Worm (Caenorhabditis elegans) whole organism, L4 larva: ENCODE data around the gene pcp-5.

ENCODE experiments used
- D1046.2 ChIP-seq: fragments of 200-800 bp; sonication (Bioruptor generic); IDR thresholded peaks from 2 replicates; pipeline ENCODE4 v1.3.6; 2022; ENCODE audit warnings: missing genetic modification characterization, missing compliant biosample characterization
- F37D6.2 ChIP-seq: sonication (generic microtip); optimal IDR thresholded peaks from 2 replicates; lab custom pipeline; 2016; ENCODE audit warnings: mild to moderate bottlenecking, missing genetic modification characterization, missing compliant biosample characterization
- F44E2.7 ChIP-seq: fragments of 200-800 bp; sonication (Bioruptor generic); IDR thresholded peaks from 2 replicates; pipeline ENCODE4 v2.1.2; 2022; ENCODE audit warnings: missing genetic modification characterization, missing compliant biosample characterization
- F49E8.2 ChIP-seq: sonication (generic microtip); optimal IDR thresholded peaks from 2 replicates; lab custom pipeline; 2016; ENCODE audit warnings: missing compliant biosample characterization, mild to moderate bottlenecking, missing genetic modification characterization, borderline replicate concordance
- T20F7.1 ChIP-seq: fragments of 200-800 bp; sonication (Bioruptor generic); optimal IDR thresholded peaks from 2 replicates; lab custom pipeline; 2018; ENCODE audit warnings: mild to moderate bottlenecking, missing genetic modification characterization, missing compliant biosample characterization
- Y105C5A.15 ChIP-seq: fragments of 200-800 bp; sonication (Bioruptor generic); IDR thresholded peaks from 2 replicates; pipeline ENCODE4 v1.3.6; 2022; ENCODE audit warnings: missing genetic modification characterization, missing compliant biosample characterization
- Y5F2A.4 ChIP-seq: fragments of 200-800 bp; sonication (Bioruptor generic); optimal IDR thresholded peaks from 2 replicates; lab custom pipeline; 2018; ENCODE audit warnings: mild to moderate bottlenecking, missing genetic modification characterization, missing compliant biosample characterization
- Y75B8A.6 ChIP-seq: fragments of 200-800 bp; sonication (Bioruptor generic); IDR thresholded peaks from 2 replicates; pipeline ENCODE4 v1.3.6; 2022; ENCODE audit warnings: missing genetic modification reagents, missing genetic modification characterization, missing compliant biosample characterization
- ZK546.5 ChIP-seq, 2 experiments: sonication (generic microtip); optimal IDR thresholded peaks; 2 replicates each; lab custom pipeline; 2017; ENCODE audit warnings: missing biosample characterization in 2 of 2, missing genetic modification characterization in 2 of 2
- aha-1 ChIP-seq: fragments of 150-350 bp; peaks from one replicate; lab custom pipeline; 2014; ENCODE audit warnings: missing biosample characterization, missing genetic modification characterization
- arid-1 ChIP-seq: fragments of 200-800 bp; sonication (Bioruptor generic); conservative IDR thresholded peaks from 2 replicates; pipeline ENCODE4 v1.3.6; 2022; ENCODE audit warnings: missing genetic modification reagents, missing genetic modification characterization, missing compliant biosample characterization
- ceh-44 ChIP-seq: fragments of 200-800 bp; sonication (Bioruptor generic); IDR thresholded peaks from 2 replicates; pipeline ENCODE4 v1.3.6; 2022; ENCODE audit warnings: missing genetic modification reagents, missing genetic modification characterization, missing compliant biosample characterization
- ces-1 ChIP-seq: fragments of 150-350 bp; sonication (generic microtip); optimal IDR thresholded peaks from 4 replicates; lab custom pipeline; 2014; ENCODE audit warnings: missing biosample characterization, missing genetic modification reagents, missing genetic modification characterization
- ctbp-1 ChIP-seq: fragments of 200-800 bp; sonication (Bioruptor generic); IDR thresholded peaks from 2 replicates; pipeline ENCODE4 v1.3.6; 2022; ENCODE audit warnings: missing genetic modification reagents, missing genetic modification characterization, missing compliant biosample characterization
- dmd-9 ChIP-seq: fragments of 200-800 bp; sonication (Bioruptor generic); IDR thresholded peaks from 2 replicates; pipeline ENCODE4 v1.3.6; 2022; ENCODE audit warnings: missing genetic modification reagents, missing genetic modification characterization, missing compliant biosample characterization
- dpl-1 ChIP-seq: fragments of 150-350 bp; optimal IDR thresholded peaks from 2 replicates; lab custom pipeline; 2014; ENCODE audit warnings: missing biosample characterization, missing genetic modification reagents, missing genetic modification characterization
- egl-43 ChIP-seq: fragments of 200-800 bp; sonication (Bioruptor generic); IDR thresholded peaks from 2 replicates; pipeline ENCODE4 v1.3.6; 2022; ENCODE audit warnings: missing genetic modification reagents, missing genetic modification characterization, missing compliant biosample characterization
- gei-8 ChIP-seq: fragments of 200-800 bp; sonication (Bioruptor generic); optimal IDR thresholded peaks from 2 replicates; lab custom pipeline; 2018; ENCODE audit warnings: mild to moderate bottlenecking, missing genetic modification characterization, missing compliant biosample characterization
- hif-1 ChIP-seq, 2 experiments: sonication (generic microtip); optimal IDR thresholded peaks; 2 replicates each; lab custom pipeline; 2016 to 2017; ENCODE audit warnings: missing compliant biosample characterization in 2 of 2, missing genetic modification characterization in 2 of 2, missing genetic modification reagents in 2 of 2, missing genotype in 2 of 2, mild to moderate bottlenecking in 1 of 2
- lin-38 ChIP-seq: fragments of 200-800 bp; sonication (Bioruptor generic); IDR thresholded peaks from 2 replicates; pipeline ENCODE4 v1.3.6; 2022; ENCODE audit warnings: missing genetic modification reagents, missing genetic modification characterization, missing compliant biosample characterization
- lsy-2 ChIP-seq, 2 experiments: fragments of 150-350 bp in 1 of 2; sonication (generic microtip) in 1 of 2; optimal IDR thresholded peaks; 2 replicates each; lab custom pipeline; 2014 to 2017; ENCODE audit warnings: missing biosample characterization in 2 of 2, missing genetic modification characterization in 2 of 2
- madf-9 ChIP-seq: fragments of 200-800 bp; sonication (Bioruptor generic); conservative IDR thresholded peaks from 2 replicates; pipeline ENCODE4 v1.3.6; 2022; ENCODE audit warnings: missing genetic modification reagents, missing genetic modification characterization, missing compliant biosample characterization
- mdl-1 ChIP-seq, 2 experiments: fragments of 150-350 bp in 1 of 2; sonication (generic microtip) in 1 of 2; optimal IDR thresholded peaks; 2 replicates each; lab custom pipeline; 2014 to 2017; ENCODE audit warnings: missing biosample characterization in 2 of 2, missing genetic modification characterization in 2 of 2
- mep-1 ChIP-seq: fragments of 150-350 bp; sonication (generic microtip); optimal IDR thresholded peaks from 3 replicates; lab custom pipeline; 2014; ENCODE audit warnings: missing biosample characterization, missing genetic modification characterization
- mes-2 ChIP-seq: sonication (generic microtip); optimal IDR thresholded peaks from 2 replicates; lab custom pipeline; 2016; ENCODE audit warnings: missing genotype, mild to moderate bottlenecking, missing genetic modification characterization, missing compliant biosample characterization; ENCODE audit not compliant: poor library complexity, severe bottlenecking
- nhr-102 ChIP-seq: sonication (generic microtip); optimal IDR thresholded peaks from 2 replicates; lab custom pipeline; 2016; ENCODE audit warnings: mild to moderate bottlenecking, missing genetic modification characterization, moderate library complexity, missing compliant biosample characterization
- nhr-11 ChIP-seq: fragments of 150-350 bp; optimal IDR thresholded peaks from 2 replicates; lab custom pipeline; 2014; ENCODE audit warnings: missing biosample characterization, missing genetic modification characterization
- nhr-25 ChIP-seq: sonication (generic microtip); optimal IDR thresholded peaks from 2 replicates; lab custom pipeline; 2017; ENCODE audit warnings: missing genetic modification characterization, mild to moderate bottlenecking, missing compliant biosample characterization, antibody characterized with exemption, moderate library complexity, borderline replicate concordance; ENCODE audit not compliant: insufficient read depth
- pha-4 ChIP-seq, 2 experiments: fragments of 150-350 bp in 1 of 2; fragments of 200-800 bp in 1 of 2; sonication (Bioruptor generic) in 1 of 2; IDR thresholded peaks in 1 of 2; optimal IDR thresholded peaks in 1 of 2; 2 replicates each; pipeline versions ENCODE4 v1.3.6 to Lab custom; 2014 to 2022; ENCODE audit warnings: missing genetic modification characterization in 2 of 2, missing genetic modification reagents in 2 of 2, missing biosample characterization in 1 of 2, missing compliant biosample characterization in 1 of 2
- rbr-2 ChIP-seq: sonication (generic microtip); optimal IDR thresholded peaks from 2 replicates; lab custom pipeline; 2016; ENCODE audit warnings: missing genotype, missing genetic modification characterization, missing compliant biosample characterization
- snpc-1.2 ChIP-seq: fragments of 200-800 bp; sonication (Bioruptor generic); IDR thresholded peaks from 2 replicates; pipeline ENCODE4 v1.3.6; 2022; ENCODE audit warnings: missing genetic modification reagents, missing genetic modification characterization, missing compliant biosample characterization
- snpc-4 ChIP-seq: fragments of 150-350 bp; optimal IDR thresholded peaks from 2 replicates; lab custom pipeline; 2014; ENCODE audit warnings: missing biosample characterization, missing genetic modification characterization
- tag-97 ChIP-seq: fragments of 200-800 bp; sonication (Bioruptor generic); IDR thresholded peaks from 2 replicates; pipeline ENCODE4 v1.3.6; 2022; ENCODE audit warnings: missing genetic modification characterization, missing compliant biosample characterization
- unc-130 ChIP-seq: sonication (generic microtip); optimal IDR thresholded peaks from 2 replicates; lab custom pipeline; 2016; ENCODE audit warnings: missing genetic modification reagents, missing genetic modification characterization, missing compliant biosample characterization
- unc-39 ChIP-seq: sonication (generic microtip); optimal IDR thresholded peaks from 2 replicates; lab custom pipeline; 2017; ENCODE audit warnings: missing biosample characterization, missing genetic modification characterization
- unc-62 ChIP-seq, 3 experiments: fragments of 150-350 bp in 1 of 3; sonication (generic microtip); optimal IDR thresholded peaks in 2 of 3; peaks in 1 of 3; 1 replicate in 1 of 3; 2 replicates in 2 of 3; lab custom pipeline; 2014 to 2017; ENCODE audit warnings: missing biosample characterization in 3 of 3, missing genetic modification characterization in 3 of 3, missing genetic modification reagents in 3 of 3, missing genotype in 1 of 3
- vab-7 ChIP-seq: fragments of 200-800 bp; sonication (Bioruptor generic); IDR thresholded peaks from 2 replicates; pipeline ENCODE4 v1.3.6; 2022; ENCODE audit warnings: missing genetic modification reagents, missing genetic modification characterization, missing compliant biosample characterization

pcp-5 gene

ce11 chrIII:7859313-7859712, 48.1 kb downstream of the pcp-5 start, which contains the start of gene tomm-7:
Gene tomm-7 (plus strand): TSS chrIII:7859613.
- TF ChIP-seq lsy-2 (tag; optimal IDR thresholded peaks at IDR 0.05; lab: Kevin White, UChicago): no peak
- no peak for TF ChIP-seq dpl-1
- TF ChIP-seq ces-1: no peak

DNA sequence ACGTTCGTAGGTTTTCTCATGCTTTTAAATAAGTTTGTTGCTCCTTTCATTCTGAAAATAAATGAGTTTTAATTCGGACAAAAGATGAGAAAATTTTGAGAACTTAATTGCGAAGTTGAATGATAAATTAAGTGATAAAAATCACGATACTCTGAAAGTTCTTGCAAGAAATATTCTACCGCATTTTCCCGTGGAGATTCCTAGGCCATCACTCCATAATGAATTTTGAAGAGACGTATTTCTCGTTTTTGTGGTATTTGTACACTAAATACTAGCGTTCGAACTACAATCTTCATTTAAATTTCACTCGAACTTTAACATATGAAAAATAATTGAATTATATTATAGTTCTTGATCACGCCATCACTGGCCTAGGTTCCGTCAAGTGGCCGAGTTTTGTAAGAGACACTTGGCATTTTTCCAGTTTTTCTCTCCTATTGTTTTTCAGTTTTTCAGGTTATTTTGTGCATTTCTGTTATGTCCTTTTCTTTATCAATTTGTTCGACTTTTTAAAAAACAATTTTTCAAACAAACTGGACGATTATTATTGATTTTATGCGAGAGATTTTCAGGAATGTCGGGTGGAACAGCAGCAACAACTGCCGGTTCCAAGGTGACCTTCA, 48.9 kb downstream of the pcp-5 start, which contains the start of the genes coq-5 and ufm-1:
coq-5 (minus strand) TSS at position 51 of the 623 bp plus-strand sequence.
ufm-1 (plus strand) TSS at position 573 of the 623 bp plus-strand sequence.
- TF ChIP-seq hif-1 (tag; optimal IDR thresholded peaks at IDR 0.05; lab: Kevin White, UChicago): peak in 1 of 2 experiments; percentile 72
- peak; percentile 31 for TF ChIP-seq dpl-1
- TF ChIP-seq mes-2 (tag; lab: Kevin White, UChicago): peak; percentile 35
- TF ChIP-seq T20F7.1: peak; percentile 58
- TF ChIP-seq nhr-102: peak; percentile 3
- TF ChIP-seq mep-1: peak; percentile 1
- TF ChIP-seq dmd-9: no peak
- peak in 1 of 2 experiments; percentile 18 for TF ChIP-seq lsy-2 (tag; optimal IDR thresholded peaks at IDR 0.05; lab: Kevin White, UChicago)
- TF ChIP-seq mdl-1 (tag; optimal IDR thresholded peaks at IDR 0.05; lab: Kevin White, UChicago): no peak
- no peak for TF ChIP-seq D1046.2 (GFP tag; lab: Robert Waterston, UW)
- peak; percentile 78 for TF ChIP-seq unc-130 (GFP tag; lab: Kevin White, UChicago)
- TF ChIP-seq, all 104 proteins: peak for 8

DNA sequence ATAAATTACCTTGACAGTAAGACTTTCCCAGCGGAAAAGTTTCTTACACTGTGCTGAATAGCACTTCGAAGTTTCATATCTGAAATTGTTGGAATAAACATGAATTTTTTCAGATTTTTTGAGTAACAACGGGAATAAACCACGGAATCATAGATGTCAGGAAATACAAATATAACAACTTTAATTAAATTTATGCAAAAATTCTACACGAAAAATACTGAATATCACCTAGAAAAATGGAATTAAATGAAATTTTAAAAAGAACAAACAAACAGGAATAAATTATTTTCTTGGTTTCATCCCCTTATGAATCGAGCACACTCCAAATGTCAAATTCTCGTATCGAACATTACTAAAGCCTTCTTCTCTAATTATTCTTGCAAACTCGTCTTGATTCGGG, 50.3 kb downstream of the pcp-5 start, which contains the start of gene tag-307:
tag-307 (minus strand) TSS at position 101 of the 400 bp plus-strand sequence.
- TF ChIP-seq unc-39: no peak
- TF ChIP-seq snpc-4 (tag; lab: Kevin White, UChicago): no peak
- TF ChIP-seq unc-62 (GFP tag; optimal IDR thresholded peaks at IDR 0.05 in 1 of 2; lab: Kevin White, UChicago): peak in 1 of 2 experiments; percentile 56
- TF ChIP-seq unc-62 (tag; optimal IDR thresholded peaks at IDR 0.05; lab: Kevin White, UChicago): no peak
- no peak for TF ChIP-seq tag-97 (GFP tag; lab: Robert Waterston, UW)

DNA sequence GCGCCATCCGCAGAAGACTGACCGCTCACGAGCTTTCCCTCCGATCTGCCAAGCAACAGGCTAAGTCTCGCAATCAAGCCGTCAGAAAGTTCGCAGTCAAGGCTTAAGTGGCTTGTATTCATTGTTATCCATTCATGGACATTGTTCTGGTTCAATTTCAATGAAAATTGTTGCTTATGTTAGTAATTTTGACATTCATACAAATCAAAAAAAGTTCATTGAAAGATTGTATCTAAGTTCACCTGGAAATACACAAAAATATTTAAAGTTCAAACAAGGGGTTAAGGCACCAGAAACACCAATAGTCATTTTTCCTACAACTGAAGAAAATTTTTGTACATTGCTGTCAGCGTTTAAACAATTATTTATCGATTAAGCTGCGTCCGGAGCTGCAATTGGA, 51.9 kb downstream of the pcp-5 start:
- TF ChIP-seq rbr-2: no peak
- TF ChIP-seq ZK546.5 (tag; optimal IDR thresholded peaks at IDR 0.05; lab: Kevin White, UChicago): no peak
- TF ChIP-seq vab-7: no peak
- TF ChIP-seq aha-1: peak; percentile 53
- TF ChIP-seq Y75B8A.6 (GFP tag; lab: Robert Waterston, UW): no peak
- no peak for TF ChIP-seq arid-1 (GFP tag; lab: Robert Waterston, UW)
- TF ChIP-seq pha-4 (GFP tag; IDR thresholded peaks at IDR 0.05; lab: Robert Waterston, UW): peak; percentile 20; the same call in 1 of the 2 replicates
- TF ChIP-seq pha-4 (tag; optimal IDR thresholded peaks at IDR 0.05; lab: Kevin White, UChicago): no peak
- peak; percentile 54; the same call in 1 of the 2 replicates for TF ChIP-seq snpc-1.2 (GFP tag; lab: Robert Waterston, UW)
- TF ChIP-seq Y5F2A.4 (GFP tag; lab: Kevin White, UChicago): no peak
- no peak for TF ChIP-seq egl-43 (GFP tag; lab: Robert Waterston, UW)
- no peak for TF ChIP-seq unc-62 (GFP tag; optimal IDR thresholded peaks at IDR 0.05 in 1 of 2; lab: Kevin White, UChicago)
- TF ChIP-seq unc-62 (tag; optimal IDR thresholded peaks at IDR 0.05; lab: Kevin White, UChicago): no peak
- TF ChIP-seq ceh-44: no peak
- TF ChIP-seq nhr-11 (tag; lab: Kevin White, UChicago): no peak
- TF ChIP-seq Y105C5A.15: 0 out of 2 replicates have a peak, but pooled peaks have one; percentile 6
- TF ChIP-seq F49E8.2 (tag; lab: Kevin White, UChicago): peak; percentile 33
- TF ChIP-seq lin-38 (GFP tag; lab: Robert Waterston, UW): peak; percentile 49
- no peak for TF ChIP-seq F37D6.2 (tag; lab: Kevin White, UChicago)
- TF ChIP-seq mep-1: no peak
- TF ChIP-seq nhr-25 (tag; lab: Kevin White, UChicago): no peak
- no peak for TF ChIP-seq F44E2.7 (GFP tag; lab: Robert Waterston, UW)
- TF ChIP-seq ctbp-1 (GFP tag; lab: Robert Waterston, UW): 0 out of 2 replicates have a peak, but pooled peaks have one; percentile 9
- TF ChIP-seq madf-9 (GFP tag; lab: Robert Waterston, UW): 0 out of 2 replicates have a peak, but pooled peaks have one; percentile 23
- TF ChIP-seq gei-8 (GFP tag; lab: Kevin White, UChicago): no peak
